Worm (Caenorhabditis elegans) whole organism, L4 larva: Measurements from ENCODE around the gene Y37D8A.2.
"Not testable (repeated sequence)": the region's sequence is repeated elsewhere in the genome, so short reads cannot be mapped to it uniquely, and the experiment has no call there.

Experiments
- D1046.2 ChIP-seq: fragments of 200-800 bp; sonication (Bioruptor generic); IDR thresholded peaks from 2 replicates; pipeline ENCODE4 v1.3.6; 2022; ENCODE audit warnings: missing genetic modification characterization, missing compliant biosample characterization
- F37D6.2 ChIP-seq: sonication (generic microtip); optimal IDR thresholded peaks from 2 replicates; lab custom pipeline; 2016; ENCODE audit warnings: mild to moderate bottlenecking, missing genetic modification characterization, missing compliant biosample characterization
- F44E2.7 ChIP-seq: fragments of 200-800 bp; sonication (Bioruptor generic); IDR thresholded peaks from 2 replicates; pipeline ENCODE4 v2.1.2; 2022; ENCODE audit warnings: missing genetic modification characterization, missing compliant biosample characterization
- R02D3.7 ChIP-seq: fragments of 150-350 bp; sonication (generic microtip); optimal IDR thresholded peaks from 3 replicates; lab custom pipeline; 2014; ENCODE audit warnings: missing biosample characterization, missing genetic modification characterization
- T26A8.4 ChIP-seq: fragments of 200-800 bp; sonication (Bioruptor generic); IDR thresholded peaks from 2 replicates; pipeline ENCODE4 v1.3.6; 2022; ENCODE audit warnings: missing genetic modification characterization, missing compliant biosample characterization
- Y48G9A.11 ChIP-seq: fragments of 200-800 bp; sonication (Bioruptor generic); IDR thresholded peaks from 2 replicates; pipeline ENCODE4 v1.3.6; 2022; ENCODE audit warnings: missing genetic modification reagents, missing genetic modification characterization, missing compliant biosample characterization
- Y5F2A.4 ChIP-seq: fragments of 200-800 bp; sonication (Bioruptor generic); optimal IDR thresholded peaks from 2 replicates; lab custom pipeline; 2018; ENCODE audit warnings: mild to moderate bottlenecking, missing genetic modification characterization, missing compliant biosample characterization
- ZK546.5 ChIP-seq, 2 experiments: sonication (generic microtip); optimal IDR thresholded peaks; 2 replicates each; lab custom pipeline; 2017; ENCODE audit warnings: missing biosample characterization in 2 of 2, missing genetic modification characterization in 2 of 2
- aha-1 ChIP-seq: fragments of 150-350 bp; peaks from one replicate; lab custom pipeline; 2014; ENCODE audit warnings: missing biosample characterization, missing genetic modification characterization
- arid-1 ChIP-seq: fragments of 200-800 bp; sonication (Bioruptor generic); conservative IDR thresholded peaks from 2 replicates; pipeline ENCODE4 v1.3.6; 2022; ENCODE audit warnings: missing genetic modification reagents, missing genetic modification characterization, missing compliant biosample characterization
- attf-4 ChIP-seq: sonication (generic microtip); optimal IDR thresholded peaks from 3 replicates; lab custom pipeline; 2017; ENCODE audit warnings: missing biosample characterization, missing genetic modification characterization
- ceh-20 ChIP-seq: fragments of 200-800 bp; sonication (Bioruptor generic); IDR thresholded peaks from 2 replicates; pipeline ENCODE4 v1.3.6; 2022; ENCODE audit warnings: missing genetic modification reagents, missing genetic modification characterization, missing compliant biosample characterization
- ceh-28 ChIP-seq: fragments of 150-350 bp; optimal IDR thresholded peaks from 2 replicates; lab custom pipeline; 2014; ENCODE audit warnings: missing biosample characterization, missing genetic modification reagents, missing genetic modification characterization
- ceh-82 ChIP-seq: sonication (generic microtip); optimal IDR thresholded peaks from 2 replicates; lab custom pipeline; 2017; ENCODE audit warnings: missing biosample characterization, missing genetic modification characterization
- daf-12 ChIP-seq: fragments of 150-350 bp; optimal IDR thresholded peaks from 2 replicates; lab custom pipeline; 2014; ENCODE audit warnings: missing biosample characterization, missing genetic modification reagents, missing genetic modification characterization
- dmd-6 ChIP-seq: fragments of 200-800 bp; sonication (Bioruptor generic); IDR thresholded peaks from 2 replicates; pipeline ENCODE4 v1.3.6; 2022; ENCODE audit warnings: missing genetic modification reagents, missing genetic modification characterization, missing compliant biosample characterization
- dpl-1 ChIP-seq: fragments of 150-350 bp; optimal IDR thresholded peaks from 2 replicates; lab custom pipeline; 2014; ENCODE audit warnings: missing biosample characterization, missing genetic modification reagents, missing genetic modification characterization
- duxl-1 ChIP-seq: sonication (generic microtip); optimal IDR thresholded peaks from 2 replicates; lab custom pipeline; 2016; ENCODE audit warnings: mild to moderate bottlenecking, missing genetic modification characterization, moderate library complexity, missing compliant biosample characterization; ENCODE audit not compliant: poor library complexity
- egl-43 ChIP-seq: fragments of 200-800 bp; sonication (Bioruptor generic); IDR thresholded peaks from 2 replicates; pipeline ENCODE4 v1.3.6; 2022; ENCODE audit warnings: missing genetic modification reagents, missing genetic modification characterization, missing compliant biosample characterization
- hif-1 ChIP-seq, 2 experiments: sonication (generic microtip); optimal IDR thresholded peaks; 2 replicates each; lab custom pipeline; 2016 to 2017; ENCODE audit warnings: missing compliant biosample characterization in 2 of 2, missing genetic modification characterization in 2 of 2, missing genetic modification reagents in 2 of 2, missing genotype in 2 of 2, mild to moderate bottlenecking in 1 of 2
- hlh-30 ChIP-seq: sonication (generic microtip); optimal IDR thresholded peaks from 2 replicates; lab custom pipeline; 2017; ENCODE audit warnings: antibody characterized with exemption, mild to moderate bottlenecking, missing genetic modification characterization, missing compliant biosample characterization; ENCODE audit not compliant: insufficient read depth
- hmg-1.1 ChIP-seq: fragments of 200-800 bp; sonication (Bioruptor generic); IDR thresholded peaks from 2 replicates; pipeline ENCODE4 v1.3.6; 2022; ENCODE audit warnings: missing genetic modification reagents, missing genetic modification characterization, missing compliant biosample characterization
- jun-1 ChIP-seq: fragments of 150-350 bp; optimal IDR thresholded peaks from 2 replicates; lab custom pipeline; 2014; ENCODE audit warnings: missing biosample characterization, missing genetic modification reagents, missing genetic modification characterization
- lin-15B ChIP-seq: fragments of 150-350 bp; sonication (generic microtip); optimal IDR thresholded peaks from 3 replicates; lab custom pipeline; 2014; ENCODE audit warnings: missing biosample characterization, missing genetic modification characterization
- lin-38 ChIP-seq: fragments of 200-800 bp; sonication (Bioruptor generic); IDR thresholded peaks from 2 replicates; pipeline ENCODE4 v1.3.6; 2022; ENCODE audit warnings: missing genetic modification reagents, missing genetic modification characterization, missing compliant biosample characterization
- lin-39 ChIP-seq: fragments of 150-350 bp; optimal IDR thresholded peaks from 2 replicates; lab custom pipeline; 2014; ENCODE audit warnings: missing biosample characterization, missing genetic modification reagents, missing genetic modification characterization
- lir-3 ChIP-seq: sonication (generic microtip); optimal IDR thresholded peaks from 2 replicates; lab custom pipeline; 2016; ENCODE audit warnings: mild to moderate bottlenecking, missing genetic modification characterization, missing compliant biosample characterization
- madf-9 ChIP-seq: fragments of 200-800 bp; sonication (Bioruptor generic); conservative IDR thresholded peaks from 2 replicates; pipeline ENCODE4 v1.3.6; 2022; ENCODE audit warnings: missing genetic modification reagents, missing genetic modification characterization, missing compliant biosample characterization
- mep-1 ChIP-seq: fragments of 150-350 bp; sonication (generic microtip); optimal IDR thresholded peaks from 3 replicates; lab custom pipeline; 2014; ENCODE audit warnings: missing biosample characterization, missing genetic modification characterization
- mxl-3 ChIP-seq: fragments of 200-800 bp; sonication (Bioruptor generic); optimal IDR thresholded peaks from 2 replicates; lab custom pipeline; 2018; ENCODE audit warnings: mild to moderate bottlenecking, missing genetic modification characterization, missing compliant biosample characterization
- nhr-10 ChIP-seq: fragments of 150-350 bp; optimal IDR thresholded peaks from 2 replicates; lab custom pipeline; 2014; ENCODE audit warnings: missing biosample characterization, missing genetic modification characterization
- nhr-102 ChIP-seq: sonication (generic microtip); optimal IDR thresholded peaks from 2 replicates; lab custom pipeline; 2016; ENCODE audit warnings: mild to moderate bottlenecking, missing genetic modification characterization, moderate library complexity, missing compliant biosample characterization
- nhr-11 ChIP-seq: fragments of 150-350 bp; optimal IDR thresholded peaks from 2 replicates; lab custom pipeline; 2014; ENCODE audit warnings: missing biosample characterization, missing genetic modification characterization
- nhr-111 ChIP-seq: fragments of 200-800 bp; sonication (Bioruptor generic); optimal IDR thresholded peaks from 2 replicates; lab custom pipeline; 2018; ENCODE audit warnings: mild to moderate bottlenecking, missing genetic modification characterization, missing compliant biosample characterization
- nhr-237 ChIP-seq: sonication (generic microtip); optimal IDR thresholded peaks from 2 replicates; lab custom pipeline; 2017; ENCODE audit warnings: missing biosample characterization, missing genetic modification characterization
- nhr-41 ChIP-seq: fragments of 200-800 bp; sonication (Bioruptor generic); IDR thresholded peaks from 2 replicates; pipeline ENCODE4 v1.3.6; 2022; ENCODE audit warnings: missing genetic modification reagents, missing genetic modification characterization, missing compliant biosample characterization
- nhr-42 ChIP-seq: fragments of 200-800 bp; sonication (Bioruptor generic); IDR thresholded peaks from 2 replicates; pipeline ENCODE4 v1.3.6; 2022; ENCODE audit warnings: missing genetic modification characterization, missing compliant biosample characterization
- pqm-1 ChIP-seq: sonication (generic microtip); optimal IDR thresholded peaks from 2 replicates; lab custom pipeline; 2017; ENCODE audit warnings: missing biosample characterization, missing genetic modification characterization
- saeg-2 ChIP-seq: fragments of 200-800 bp; sonication (Bioruptor generic); IDR thresholded peaks from 2 replicates; pipeline ENCODE4 v1.3.6; 2022; ENCODE audit warnings: missing genetic modification reagents, missing genetic modification characterization, missing compliant biosample characterization
- sdz-12 ChIP-seq: fragments of 200-800 bp; sonication (Bioruptor generic); optimal IDR thresholded peaks from 2 replicates; lab custom pipeline; 2018; ENCODE audit warnings: mild to moderate bottlenecking, missing genetic modification characterization, missing compliant biosample characterization
- set-16 ChIP-seq: fragments of 200-800 bp; sonication (Bioruptor generic); IDR thresholded peaks from 2 replicates; pipeline ENCODE4 v1.3.6; 2022; ENCODE audit warnings: missing genetic modification reagents, missing genetic modification characterization, missing compliant biosample characterization
- spr-3 ChIP-seq: fragments of 200-800 bp; sonication (Bioruptor generic); optimal IDR thresholded peaks from 2 replicates; lab custom pipeline; 2018; ENCODE audit warnings: mild to moderate bottlenecking, missing genetic modification characterization, missing compliant biosample characterization
- tra-1 ChIP-seq: fragments of 200-800 bp; sonication (Bioruptor generic); IDR thresholded peaks from 2 replicates; pipeline ENCODE4 v1.3.6; 2022; ENCODE audit warnings: missing genetic modification reagents, missing genetic modification characterization, missing compliant biosample characterization
- unc-62 ChIP-seq, 3 experiments: fragments of 150-350 bp in 1 of 3; sonication (generic microtip); optimal IDR thresholded peaks in 2 of 3; peaks in 1 of 3; 1 replicate in 1 of 3; 2 replicates in 2 of 3; lab custom pipeline; 2014 to 2017; ENCODE audit warnings: missing biosample characterization in 3 of 3, missing genetic modification characterization in 3 of 3, missing genetic modification reagents in 3 of 3, missing genotype in 1 of 3
- vab-7 ChIP-seq: fragments of 200-800 bp; sonication (Bioruptor generic); IDR thresholded peaks from 2 replicates; pipeline ENCODE4 v1.3.6; 2022; ENCODE audit warnings: missing genetic modification reagents, missing genetic modification characterization, missing compliant biosample characterization
- zag-1 ChIP-seq: fragments of 150-350 bp; optimal IDR thresholded peaks from 2 replicates; lab custom pipeline; 2014; ENCODE audit warnings: missing biosample characterization, missing genetic modification characterization
- zfp-2 ChIP-seq: sonication (generic microtip); optimal IDR thresholded peaks from 2 replicates; lab custom pipeline; 2016; ENCODE audit warnings: mild to moderate bottlenecking, missing genetic modification characterization, missing compliant biosample characterization
- zip-11 ChIP-seq: fragments of 200-800 bp; sonication (Bioruptor generic); IDR thresholded peaks from 2 replicates; pipeline ENCODE4 v1.3.6; 2022; ENCODE audit warnings: missing genetic modification characterization, missing compliant biosample characterization

Y37D8A.2 gene

DNA sequence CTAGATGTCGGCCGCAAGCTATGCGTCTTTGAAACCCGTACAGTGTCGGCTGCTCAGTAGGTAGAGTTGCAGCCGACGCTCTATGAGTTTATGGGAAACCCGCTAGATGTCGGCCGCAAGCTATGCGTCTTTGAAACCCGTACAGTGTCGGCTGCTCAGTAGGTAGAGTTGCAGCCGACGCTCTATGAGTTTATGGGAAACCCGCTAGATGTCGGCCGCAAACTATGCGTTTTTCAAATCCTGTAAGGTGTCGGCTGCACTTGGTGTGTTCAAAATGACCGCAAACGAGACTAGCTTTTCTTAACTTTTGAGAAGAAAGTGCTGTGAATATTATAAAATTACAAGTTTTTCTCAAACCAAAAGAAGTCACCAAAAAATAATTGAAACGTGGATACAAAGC lies 28.2 kb downstream of the Y37D8A.2 start:
- TF ChIP-seq unc-62 (GFP tag; optimal IDR thresholded peaks at IDR 0.05 in 1 of 2; lab: Kevin White, UChicago): peak in 1 of 2 experiments; percentile 30
- TF ChIP-seq unc-62 (tag; optimal IDR thresholded peaks at IDR 0.05; lab: Kevin White, UChicago): not testable (repeated sequence)

- no peak for TF ChIP-seq mep-1 (tag; lab: Kevin White, UChicago)
- TF ChIP-seq mxl-3: no peak
- no peak for TF ChIP-seq hif-1 (tag; optimal IDR thresholded peaks at IDR 0.05; lab: Kevin White, UChicago)
- no peak for TF ChIP-seq nhr-11 (tag; lab: Kevin White, UChicago)
- no peak for TF ChIP-seq ZK546.5 (tag; optimal IDR thresholded peaks at IDR 0.05; lab: Kevin White, UChicago)
- no peak for TF ChIP-seq nhr-111 (GFP tag; lab: Kevin White, UChicago)
- no peak for TF ChIP-seq attf-4 (tag; lab: Kevin White, UChicago)
- no peak for TF ChIP-seq R02D3.7 (tag; lab: Kevin White, UChicago)
- no peak for TF ChIP-seq F37D6.2 (tag; lab: Kevin White, UChicago)
- TF ChIP-seq lin-38: no peak
- no peak for TF ChIP-seq ceh-82 (tag; lab: Kevin White, UChicago)
- no peak for TF ChIP-seq madf-9 (GFP tag; lab: Robert Waterston, UW)
- no peak for TF ChIP-seq zfp-2 (tag; lab: Kevin White, UChicago)
- TF ChIP-seq jun-1 (tag; lab: Kevin White, UChicago): no peak
- 0 out of 2 replicates have a peak, but pooled peaks have one; percentile 12 for TF ChIP-seq tra-1 (GFP tag; lab: Robert Waterston, UW)
- no peak for TF ChIP-seq lir-3 (tag; lab: Kevin White, UChicago)
- no peak for TF ChIP-seq arid-1 (GFP tag; lab: Robert Waterston, UW)
- no peak for TF ChIP-seq egl-43 (GFP tag; lab: Robert Waterston, UW)
- TF ChIP-seq hlh-30 (tag; lab: Kevin White, UChicago): peak; percentile 60
- TF ChIP-seq pqm-1 (tag; lab: Kevin White, UChicago): no peak
- no peak for TF ChIP-seq zag-1 (tag; lab: Kevin White, UChicago)
- TF ChIP-seq unc-62 (GFP tag; optimal IDR thresholded peaks at IDR 0.05 in 1 of 2; lab: Kevin White, UChicago): peak in 1 of 2 experiments; percentile 92
- TF ChIP-seq unc-62 (tag; optimal IDR thresholded peaks at IDR 0.05; lab: Kevin White, UChicago): no peak
- no peak for TF ChIP-seq nhr-102 (tag; lab: Kevin White, UChicago)
- TF ChIP-seq vab-7 (GFP tag; lab: Robert Waterston, UW): no peak
- no peak for TF ChIP-seq D1046.2
- no peak for TF ChIP-seq saeg-2
- TF ChIP-seq zip-11 (GFP tag; lab: Robert Waterston, UW): no peak
- TF ChIP-seq lin-39 (tag; lab: Kevin White, UChicago): no peak
- no peak for TF ChIP-seq nhr-41 (GFP tag; lab: Robert Waterston, UW)
- TF ChIP-seq daf-12 (tag; lab: Kevin White, UChicago): no peak
- no peak for TF ChIP-seq nhr-237 (tag; lab: Kevin White, UChicago)
- no peak for TF ChIP-seq nhr-10
- no peak for TF ChIP-seq Y48G9A.11
- TF ChIP-seq T26A8.4 (GFP tag; lab: Robert Waterston, UW): no peak
- no peak for TF ChIP-seq ceh-28 (tag; lab: Kevin White, UChicago)
- peak; percentile 35; the same call in 1 of the 2 replicates for TF ChIP-seq dmd-6 (GFP tag; lab: Robert Waterston, UW)
- no peak for TF ChIP-seq duxl-1 (tag; lab: Kevin White, UChicago)
- no peak for TF ChIP-seq lin-15B (tag; lab: Kevin White, UChicago)
- no peak for TF ChIP-seq ceh-20 (GFP tag; lab: Robert Waterston, UW)
- no peak for TF ChIP-seq spr-3 (GFP tag; lab: Kevin White, UChicago)
- peak; percentile 66 for TF ChIP-seq aha-1 (tag; lab: Kevin White, UChicago)
- TF ChIP-seq F44E2.7 (GFP tag; lab: Robert Waterston, UW): no peak
- TF ChIP-seq sdz-12 (GFP tag; lab: Kevin White, UChicago): no peak
- TF ChIP-seq set-16 (GFP tag; lab: Robert Waterston, UW): no peak; the same call in 1 of the 2 replicates
- TF ChIP-seq dpl-1 (GFP tag; lab: Kevin White, UChicago): no peak
- no peak for TF ChIP-seq Y5F2A.4 (GFP tag; lab: Kevin White, UChicago)
- no peak for TF ChIP-seq nhr-42 (GFP tag; lab: Robert Waterston, UW)
- no peak for TF ChIP-seq hmg-1.1
These were observed 29.1 kb downstream of the Y37D8A.2 start for ce11 chrIII:12848981-12849589.
